Fruit fly (Drosophila melanogaster) whole organism, embryonic: Measurements from ENCODE around the gene NANS.

Source experiments
- ATbp ChIP-seq: fragments of 200-800 bp; sonication (Bioruptor generic); optimal IDR thresholded peaks from 2 replicates; lab custom pipeline; 2017; ENCODE audit warnings: missing biosample characterization, mild to moderate bottlenecking, missing genetic modification characterization, missing genetic modification reagents
- Bdp1 ChIP-seq: fragments of 200-800 bp; sonication (Bioruptor generic); optimal IDR thresholded peaks from 3 replicates; lab custom pipeline; 2016; ENCODE audit warnings: missing biosample characterization, missing genetic modification characterization
- Blimp-1 ChIP-seq: fragments of 200-800 bp; sonication (Bioruptor generic); optimal IDR thresholded peaks from 3 replicates; lab custom pipeline; 2018; ENCODE audit warnings: missing biosample characterization, missing genetic modification characterization, mild to moderate bottlenecking, moderate library complexity, missing genetic modification reagents
- CG11093 ChIP-seq: fragments of 200-800 bp; sonication (Bioruptor generic); IDR thresholded peaks from 3 replicates; pipeline ENCODE4 v1.3.6; 2022; ENCODE audit warnings: missing biosample characterization, missing genetic modification characterization
- CG11247 ChIP-seq: fragments of 200-800 bp; sonication (Bioruptor generic); IDR thresholded peaks from 2 replicates; pipeline ENCODE4 v1.3.6; 2022; ENCODE audit warnings: missing biosample characterization, missing genetic modification characterization
- CG12155 ChIP-seq: fragments of 200-800 bp; sonication (Bioruptor generic); optimal IDR thresholded peaks from 3 replicates; lab custom pipeline; 2016; ENCODE audit warnings: missing biosample characterization, missing genetic modification characterization
- CG13287 ChIP-seq: fragments of 200-800 bp; sonication (Bioruptor generic); IDR thresholded peaks from 2 replicates; pipeline ENCODE4 v1.3.6; 2022; ENCODE audit warnings: missing biosample characterization, missing genetic modification characterization; ENCODE audit not compliant: partially characterized antibody
- CG14667 ChIP-seq: fragments of 200-800 bp; sonication (Bioruptor generic); IDR thresholded peaks from 2 replicates; pipeline ENCODE4 v1.3.6; 2022; ENCODE audit warnings: missing biosample characterization, missing genetic modification characterization
- CG15269 ChIP-seq: fragments of 200-800 bp; sonication (Bioruptor generic); optimal IDR thresholded peaks from 2 replicates; lab custom pipeline; 2018; ENCODE audit warnings: missing biosample characterization, mild to moderate bottlenecking, missing genetic modification characterization, moderate library complexity
- CG17568 ChIP-seq: fragments of 200-800 bp; sonication (Bioruptor generic); optimal IDR thresholded peaks from 2 replicates; lab custom pipeline; 2018; ENCODE audit warnings: missing biosample characterization, mild to moderate bottlenecking, missing genetic modification characterization, moderate library complexity
- CG18011 ChIP-seq: fragments of 200-800 bp; sonication (Bioruptor generic); optimal IDR thresholded peaks from 2 replicates; lab custom pipeline; 2017; ENCODE audit warnings: missing biosample characterization, missing genetic modification characterization, mild to moderate bottlenecking, moderate library complexity, missing genotype
- CG2678 ChIP-seq: fragments of 200-800 bp; sonication (Bioruptor generic); optimal IDR thresholded peaks from 3 replicates; lab custom pipeline; 2019; ENCODE audit warnings: missing biosample characterization, mild to moderate bottlenecking, missing genetic modification characterization, moderate library complexity
- CG32772 ChIP-seq: fragments of 200-800 bp; sonication (Bioruptor generic); IDR thresholded peaks from 2 replicates; pipeline ENCODE4 v1.3.6; 2022; ENCODE audit warnings: missing biosample characterization, missing genetic modification characterization
- CG3726 ChIP-seq: fragments of 200-800 bp; sonication (Bioruptor generic); IDR thresholded peaks from 3 replicates; pipeline ENCODE4, ENCODE4 v1.3.6; 2022; ENCODE audit warnings: missing biosample characterization, missing genetic modification characterization
- CG3847 ChIP-seq: fragments of 200-800 bp; sonication (Bioruptor generic); IDR thresholded peaks from 2 replicates; pipeline ENCODE4 v1.3.6; 2022; ENCODE audit warnings: missing biosample characterization, missing genetic modification characterization
- CG42726 ChIP-seq: fragments of 200-800 bp; sonication (Bioruptor generic); IDR thresholded peaks from 2 replicates; pipeline ENCODE4 v1.3.6; 2022; ENCODE audit warnings: missing biosample characterization, missing genetic modification characterization; ENCODE audit not compliant: partially characterized antibody
- CG6254 ChIP-seq: fragments of 200-800 bp; sonication (Bioruptor generic); optimal IDR thresholded peaks from 3 replicates; lab custom pipeline; 2017; ENCODE audit warnings: mild to moderate bottlenecking, missing biosample characterization, missing genetic modification reagents, missing genetic modification characterization
- CG6272 ChIP-seq: fragments of 200-800 bp; sonication (Bioruptor generic); IDR thresholded peaks from 2 replicates; pipeline ENCODE4 v1.3.6; 2022; ENCODE audit warnings: missing biosample characterization, missing genetic modification characterization
- CG7987 ChIP-seq: fragments of 200-800 bp; sonication (Bioruptor generic); optimal IDR thresholded peaks from 2 replicates; lab custom pipeline; 2018; ENCODE audit warnings: missing biosample characterization, mild to moderate bottlenecking, missing genetic modification characterization, moderate library complexity
- CG8478 ChIP-seq: fragments of >200 bp; optimal IDR thresholded peaks from 2 replicates; lab custom pipeline; 2018
- CG9797 ChIP-seq: fragments of 200-800 bp; sonication (Bioruptor generic); optimal IDR thresholded peaks from 3 replicates; lab custom pipeline; 2018; ENCODE audit warnings: missing biosample characterization, mild to moderate bottlenecking, missing genetic modification characterization
- CG9817 ChIP-seq: fragments of 200-800 bp; sonication (Bioruptor generic); optimal IDR thresholded peaks from 2 replicates; lab custom pipeline; 2018; ENCODE audit warnings: missing biosample characterization, mild to moderate bottlenecking, missing genetic modification characterization, moderate library complexity
- CTCF ChIP-seq: fragments of 200-800 bp; sonication (Bioruptor generic); optimal IDR thresholded peaks from 2 replicates; lab custom pipeline; 2017; ENCODE audit warnings: missing biosample characterization, mild to moderate bottlenecking, missing genetic modification characterization, moderate library complexity
- Eip74EF ChIP-seq, 2 experiments: fragments of 200-800 bp in 1 of 2; fragments of >200 bp in 1 of 2; sonication (Bioruptor generic) in 1 of 2; optimal IDR thresholded peaks; 2 replicates each; lab custom pipeline; 2017 to 2019; ENCODE audit warnings: missing biosample characterization in 2 of 2, missing genetic modification characterization in 2 of 2, mild to moderate bottlenecking in 1 of 2, moderate library complexity in 1 of 2
- Kr ChIP-seq: fragments of 200-800 bp; sonication (Bioruptor generic); optimal IDR thresholded peaks from 2 replicates; lab custom pipeline; 2017; ENCODE audit warnings: missing biosample characterization, mild to moderate bottlenecking, missing genetic modification characterization
- Mrtf ChIP-seq: fragments of 200-800 bp; sonication (Bioruptor generic); IDR thresholded peaks from 3 replicates; pipeline ENCODE4 v1.3.6; 2022; ENCODE audit warnings: missing biosample characterization, missing genetic modification characterization
- Nf-YC ChIP-seq: fragments of 200-800 bp; optimal IDR thresholded peaks from 3 replicates; lab custom pipeline; 2019; ENCODE audit warnings: missing biosample characterization, mild to moderate bottlenecking, missing genetic modification characterization, moderate library complexity
- Oaz ChIP-seq: fragments of 200-800 bp; sonication (Bioruptor generic); IDR thresholded peaks from 2 replicates; pipeline ENCODE4 v1.3.6; 2022; ENCODE audit warnings: missing biosample characterization, missing genetic modification characterization
- Sox102F ChIP-seq: fragments of 200-800 bp; sonication (Bioruptor generic); optimal IDR thresholded peaks from 2 replicates; lab custom pipeline; 2018; ENCODE audit warnings: missing biosample characterization, mild to moderate bottlenecking, missing genetic modification characterization, moderate library complexity
- bbx ChIP-seq: fragments of 200-800 bp; sonication (Bioruptor generic); IDR thresholded peaks from 2 replicates; pipeline ENCODE4 v1.3.6; 2022; ENCODE audit warnings: missing biosample characterization, missing genetic modification characterization; ENCODE audit not compliant: partially characterized antibody
- chinmo ChIP-seq: fragments of 200-800 bp; sonication (Bioruptor generic); IDR thresholded peaks from 4 replicates; pipeline ENCODE4 v1.3.6; 2022; ENCODE audit warnings: missing biosample characterization, missing genetic modification characterization; ENCODE audit not compliant: partially characterized antibody
- ci ChIP-seq: fragments of 200-800 bp; sonication (Bioruptor generic); IDR thresholded peaks from 3 replicates; pipeline ENCODE4 v1.3.6; 2022; ENCODE audit warnings: missing biosample characterization, missing genetic modification characterization
- dmrt99B ChIP-seq: fragments of 200-800 bp; sonication (Bioruptor generic); optimal IDR thresholded peaks from 2 replicates; lab custom pipeline; 2018; ENCODE audit warnings: missing biosample characterization, mild to moderate bottlenecking, missing genetic modification characterization, moderate library complexity
- esg ChIP-seq: fragments of 200-800 bp; sonication (Bioruptor generic); conservative IDR thresholded peaks from 2 replicates; pipeline ENCODE4 v1.3.6; 2022; ENCODE audit warnings: missing biosample characterization, missing genetic modification characterization
- ftz-f1 ChIP-seq: fragments of 200-800 bp; sonication (Bioruptor generic); optimal IDR thresholded peaks from 2 replicates; lab custom pipeline; 2016; ENCODE audit warnings: missing biosample characterization, missing genetic modification characterization
- fu2 ChIP-seq: fragments of 200-800 bp; sonication (Bioruptor generic); optimal IDR thresholded peaks from 2 replicates; lab custom pipeline; 2016; ENCODE audit warnings: missing biosample characterization, missing genetic modification characterization
- gcm ChIP-seq: fragments of 200-800 bp; sonication (Bioruptor generic); optimal IDR thresholded peaks from 2 replicates; lab custom pipeline; 2019; ENCODE audit warnings: missing biosample characterization, mild to moderate bottlenecking, missing genetic modification characterization, moderate library complexity
- gem ChIP-seq: fragments of 200-800 bp; sonication (Bioruptor generic); optimal IDR thresholded peaks from 2 replicates; lab custom pipeline; 2019; ENCODE audit warnings: missing biosample characterization, mild to moderate bottlenecking, missing genetic modification characterization, moderate library complexity
- ham ChIP-seq: fragments of 200-800 bp; sonication (Bioruptor generic); IDR thresholded peaks from 2 replicates; pipeline ENCODE4 v1.3.6; 2022; ENCODE audit warnings: missing biosample characterization, missing genetic modification characterization
- her ChIP-seq: fragments of 200-800 bp; sonication (Bioruptor generic); optimal IDR thresholded peaks from 2 replicates; lab custom pipeline; 2016; ENCODE audit warnings: missing biosample characterization, missing genetic modification characterization
- hkb ChIP-seq, 2 experiments: fragments of 200-800 bp in 1 of 2; fragments of >200 bp in 1 of 2; sonication (Bioruptor generic) in 1 of 2; IDR thresholded peaks in 1 of 2; optimal IDR thresholded peaks in 1 of 2; 2 replicates each; pipeline versions ENCODE4 v1.3.6 to Lab custom; 2017 to 2022; ENCODE audit warnings: missing biosample characterization in 1 of 2, missing genetic modification characterization in 1 of 2
- mld ChIP-seq: fragments of 200-800 bp; sonication (Bioruptor generic); IDR thresholded peaks from 3 replicates; pipeline ENCODE4 v1.3.6; 2022; ENCODE audit warnings: missing biosample characterization, missing genetic modification characterization; ENCODE audit not compliant: partially characterized antibody
- row ChIP-seq: fragments of 200-800 bp; sonication (Bioruptor generic); IDR thresholded peaks from 3 replicates; pipeline ENCODE4 v1.3.6; 2022; ENCODE audit warnings: missing biosample characterization, missing genetic modification characterization
- sens ChIP-seq: fragments of 200-800 bp; sonication (Bioruptor generic); peaks from one replicate; lab custom pipeline; 2016; ENCODE audit warnings: missing biosample characterization, missing genetic modification characterization
- sima ChIP-seq: fragments of 200-800 bp; sonication (Bioruptor generic); optimal IDR thresholded peaks from 2 replicates; lab custom pipeline; 2016; ENCODE audit warnings: missing biosample characterization, missing genetic modification characterization
- sqz ChIP-seq: fragments of 200-800 bp; sonication (Bioruptor generic); optimal IDR thresholded peaks from 3 replicates; lab custom pipeline; 2018; ENCODE audit warnings: missing biosample characterization, mild to moderate bottlenecking, missing genetic modification characterization

The NANS gene

DNA sequence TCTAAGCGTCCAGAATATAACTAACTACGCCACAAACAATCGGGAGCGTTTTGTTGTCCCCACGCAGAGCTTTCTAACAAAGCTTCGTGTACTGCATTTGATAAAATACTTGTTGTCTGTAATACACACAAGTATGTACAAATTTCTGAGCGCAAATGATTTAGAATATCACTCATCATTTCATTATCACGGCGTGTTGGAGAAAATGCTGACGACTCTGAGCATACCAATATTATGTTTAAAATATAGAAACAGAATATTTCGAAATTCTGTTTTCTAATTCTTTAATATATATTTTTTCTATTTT is 20.5 kb upstream of the NANS start, which contains the start of gene Cyp9f2:
TSS of gene Cyp9f2 (minus strand) at position 101 of the 307 bp plus-strand sequence.
- no peak for TF ChIP-seq gcm (GFP tag; lab: Kevin White, UChicago)
- 0 out of 2 replicates have a peak, but pooled peaks have one; percentile 8 for TF ChIP-seq bbx (GFP tag; lab: Robert Waterston, UW)

DNA sequence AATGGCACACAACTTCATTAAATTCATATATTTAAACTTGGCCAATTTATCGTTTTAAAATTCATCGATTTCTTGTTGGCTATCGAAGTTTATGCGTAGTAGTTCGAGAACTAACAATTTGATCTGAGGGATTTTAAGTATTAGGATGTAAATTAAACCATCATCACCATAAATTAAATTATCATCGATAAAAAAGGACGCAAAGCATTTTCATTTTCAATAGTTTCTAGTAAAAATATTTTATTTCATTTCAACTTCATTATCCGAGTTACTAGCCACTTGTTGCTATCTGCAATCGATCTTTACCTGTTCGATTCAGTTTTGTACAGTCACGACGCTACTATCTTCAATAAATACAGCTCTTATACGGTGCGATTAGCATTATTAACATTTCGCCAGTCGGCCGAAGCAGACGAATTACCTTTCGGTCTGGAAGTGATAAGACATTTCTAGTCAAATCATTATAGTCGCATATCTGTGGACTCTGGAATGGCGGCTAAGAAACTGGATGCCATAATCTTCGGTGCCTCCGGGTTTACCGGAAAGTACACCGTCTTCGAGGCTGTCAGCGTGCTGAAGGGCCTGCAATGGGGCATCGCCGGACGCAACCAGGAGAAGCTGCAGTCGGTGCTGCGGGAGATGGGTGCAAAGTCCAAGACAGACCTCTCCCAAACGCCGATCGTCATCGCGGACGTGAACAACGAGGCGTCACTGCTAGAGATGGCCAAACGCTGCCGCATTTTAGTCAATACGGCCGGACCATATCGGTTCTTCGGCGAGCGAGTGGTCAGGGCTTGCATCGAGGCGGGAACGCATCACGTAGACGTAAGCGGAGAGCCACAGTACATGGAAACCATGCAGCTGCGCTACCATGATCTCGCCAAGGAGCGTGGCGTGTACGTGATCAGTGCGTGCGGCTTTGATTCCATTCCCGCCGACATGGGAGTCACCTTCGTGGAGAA is 19.9 kb upstream of the NANS start, which contains the start of gene CG5167:
TSS of gene CG5167 (plus strand) at position 298 of the 962 bp plus-strand sequence.
- TF ChIP-seq Oaz (GFP tag; lab: Robert Waterston, UW) (no peak), CG15269 (peak; percentile 47), gem (tag; lab: Kevin White, UChicago) (peak; percentile 78), ATbp (no peak), sima (no peak), CG3847 (GFP tag; lab: Robert Waterston, UW) (no peak), CG18011 (GFP tag; lab: Kevin White, UChicago) (no peak), row (GFP tag; lab: Robert Waterston, UW) (peak; percentile 70), Kr (GFP tag; lab: Kevin White, UChicago) (no peak), her (GFP tag; lab: Kevin White, UChicago) (no peak), Bdp1 (no peak), CG14667 (GFP tag; lab: Robert Waterston, UW) (no peak), CG8478 (lab: Kevin White, UChicago) (no peak), sens (GFP tag; lab: Kevin White, UChicago) (peak; percentile 89), CG42726 (GFP tag; lab: Robert Waterston, UW) (no peak), CG6254 (no peak), Sox102F (GFP tag; lab: Kevin White, UChicago) (peak; percentile 38), Blimp-1 (GFP tag; lab: Kevin White, UChicago) (no peak), CG32772 (GFP tag; lab: Robert Waterston, UW) (no peak), ftz-f1 (no peak), esg (GFP tag; lab: Robert Waterston, UW) (no peak), CG7987 (GFP tag; lab: Kevin White, UChicago) (no peak), CG9797 (GFP tag; lab: Kevin White, UChicago) (no peak), ci (peak; percentile 43; the same call in 1 of the 3 replicates), mld (GFP tag; lab: Robert Waterston, UW) (no peak), CTCF (GFP tag; lab: Kevin White, UChicago) (no peak), CG11093 (GFP tag; lab: Robert Waterston, UW) (no peak), Eip74EF (GFP tag; optimal IDR thresholded peaks at IDR 0.05; lab: Kevin White, UChicago) (no peak), sqz (GFP tag; lab: Kevin White, UChicago) (peak; percentile 2), CG3726 (GFP tag; lab: Robert Waterston, UW) (no peak), CG12155 (GFP tag; lab: Kevin White, UChicago) (peak; percentile 38), chinmo (GFP tag; lab: Robert Waterston, UW) (0 out of 4 replicates have a peak, but pooled peaks have one; percentile 25), ham (GFP tag; lab: Robert Waterston, UW) (no peak), dmrt99B (tag; lab: Kevin White, UChicago) (no peak), fu2 (GFP tag; lab: Kevin White, UChicago) (no peak), Mrtf (no peak), CG17568 (no peak), Nf-YC (tag; lab: Kevin White, UChicago) (peak; percentile 8), CG9817 (tag; lab: Kevin White, UChicago) (no peak), CG11247 (GFP tag; lab: Robert Waterston, UW) (no peak), CG13287 (GFP tag; lab: Robert Waterston, UW) (peak; percentile 52; the same call in 1 of the 2 replicates), hkb (optimal IDR thresholded peaks at IDR 0.05; lab: Kevin White, UChicago) (no peak), hkb (GFP tag; IDR thresholded peaks at IDR 0.05; lab: Robert Waterston, UW) (peak; percentile 59), CG6272 (no peak), CG2678 (tag; lab: Kevin White, UChicago) (peak; percentile 61)
